Worm (Caenorhabditis elegans): Measurements from ENCODE around the gene Y53G8AR.9.
"Not testable (repeated sequence)": the region's sequence is repeated elsewhere in the genome, so short reads cannot be mapped to it uniquely, and the experiment has no call there.

ce11 chrIII:3332736-3333135, 11.7 kb upstream of the Y53G8AR.9 start, which contains the start of gene Y53G8AR.1:
- not testable (repeated sequence) for TF ChIP-seq fkh-6 (tag; optimal IDR thresholded peaks at IDR 0.05); ama-1 (optimal IDR thresholded peaks at IDR 0.05); F13H6.1 (tag; optimal IDR thresholded peaks at IDR 0.05); pqm-1 (tag; optimal IDR thresholded peaks at IDR 0.05); syd-9 (tag; optimal IDR thresholded peaks at IDR 0.05); Y22D7AL.16 (tag; optimal IDR thresholded peaks at IDR 0.05); ceh-9 (tag; optimal IDR thresholded peaks at IDR 0.05); sox-2 (GFP tag; IDR thresholded peaks at IDR 0.05); ceh-45 (GFP tag; IDR thresholded peaks at IDR 0.05)

Measured in whole organism, late embryonic.